Worm (Caenorhabditis elegans) whole organism, L4 larva: ENCODE results near the gene col-161.
A peak's percentile ranks its signal among the peaks of the same experiment; 100 is the strongest.

ENCODE experiments used
- F10B5.3 ChIP-seq: sonication (generic microtip); optimal IDR thresholded peaks from 2 replicates; lab custom pipeline; 2016; ENCODE audit warnings: mild to moderate bottlenecking, missing genetic modification characterization, missing compliant biosample characterization
- R02D3.7 ChIP-seq: fragments of 150-350 bp; sonication (generic microtip); optimal IDR thresholded peaks from 3 replicates; lab custom pipeline; 2014; ENCODE audit warnings: missing biosample characterization, missing genetic modification characterization
- T20F7.1 ChIP-seq: fragments of 200-800 bp; sonication (Bioruptor generic); optimal IDR thresholded peaks from 2 replicates; lab custom pipeline; 2018; ENCODE audit warnings: mild to moderate bottlenecking, missing genetic modification characterization, missing compliant biosample characterization
- ceh-32 ChIP-seq: sonication (generic microtip); optimal IDR thresholded peaks from 2 replicates; lab custom pipeline; 2016; ENCODE audit warnings: mild to moderate bottlenecking, missing genetic modification characterization, missing compliant biosample characterization; ENCODE audit not compliant: poor library complexity
- daf-16 ChIP-seq, 3 experiments: sonication (generic microtip); optimal IDR thresholded peaks; 2 replicates each; lab custom pipeline; 2016 to 2017; ENCODE audit warnings: missing genetic modification characterization in 3 of 3, missing genetic modification reagents in 3 of 3, mild to moderate bottlenecking in 2 of 3, missing compliant biosample characterization in 2 of 3, missing biosample characterization in 1 of 3, moderate library complexity in 1 of 3
- dmd-6 ChIP-seq: fragments of 200-800 bp; sonication (Bioruptor generic); IDR thresholded peaks from 2 replicates; pipeline ENCODE4 v1.3.6; 2022; ENCODE audit warnings: missing genetic modification reagents, missing genetic modification characterization, missing compliant biosample characterization
- dve-1 ChIP-seq: sonication (generic microtip); optimal IDR thresholded peaks from 2 replicates; lab custom pipeline; 2017; ENCODE audit warnings: antibody characterized with exemption, mild to moderate bottlenecking, missing genetic modification characterization, missing compliant biosample characterization; ENCODE audit not compliant: insufficient read depth
- hlh-11 ChIP-seq: fragments of 200-800 bp; sonication (Bioruptor generic); optimal IDR thresholded peaks from 2 replicates; lab custom pipeline; 2018; ENCODE audit warnings: mild to moderate bottlenecking, missing genetic modification characterization, missing compliant biosample characterization
- jun-1 ChIP-seq: fragments of 150-350 bp; optimal IDR thresholded peaks from 2 replicates; lab custom pipeline; 2014; ENCODE audit warnings: missing biosample characterization, missing genetic modification reagents, missing genetic modification characterization
- lin-1 ChIP-seq: fragments of 200-800 bp; sonication (Bioruptor generic); IDR thresholded peaks from 2 replicates; pipeline ENCODE4 v1.3.6; 2022; ENCODE audit warnings: missing genetic modification reagents, missing genetic modification characterization, missing compliant biosample characterization
- lin-39 ChIP-seq: fragments of 150-350 bp; optimal IDR thresholded peaks from 2 replicates; lab custom pipeline; 2014; ENCODE audit warnings: missing biosample characterization, missing genetic modification reagents, missing genetic modification characterization
- lsy-2 ChIP-seq, 2 experiments: fragments of 150-350 bp in 1 of 2; sonication (generic microtip) in 1 of 2; optimal IDR thresholded peaks; 2 replicates each; lab custom pipeline; 2014 to 2017; ENCODE audit warnings: missing biosample characterization in 2 of 2, missing genetic modification characterization in 2 of 2
- mep-1 ChIP-seq: fragments of 150-350 bp; sonication (generic microtip); optimal IDR thresholded peaks from 3 replicates; lab custom pipeline; 2014; ENCODE audit warnings: missing biosample characterization, missing genetic modification characterization
- mes-2 ChIP-seq: sonication (generic microtip); optimal IDR thresholded peaks from 2 replicates; lab custom pipeline; 2016; ENCODE audit warnings: missing genotype, mild to moderate bottlenecking, missing genetic modification characterization, missing compliant biosample characterization; ENCODE audit not compliant: poor library complexity, severe bottlenecking
- nhr-102 ChIP-seq: sonication (generic microtip); optimal IDR thresholded peaks from 2 replicates; lab custom pipeline; 2016; ENCODE audit warnings: mild to moderate bottlenecking, missing genetic modification characterization, moderate library complexity, missing compliant biosample characterization
- nhr-28 ChIP-seq: fragments of 150-350 bp; optimal IDR thresholded peaks from 2 replicates; lab custom pipeline; 2014; ENCODE audit warnings: missing biosample characterization, missing genetic modification characterization
- nhr-42 ChIP-seq: fragments of 200-800 bp; sonication (Bioruptor generic); IDR thresholded peaks from 2 replicates; pipeline ENCODE4 v1.3.6; 2022; ENCODE audit warnings: missing genetic modification characterization, missing compliant biosample characterization
- nhr-6 ChIP-seq: fragments of 150-350 bp; optimal IDR thresholded peaks from 2 replicates; lab custom pipeline; 2014; ENCODE audit warnings: missing biosample characterization, missing genetic modification characterization
- nhr-77 ChIP-seq: fragments of 150-350 bp; optimal IDR thresholded peaks from 2 replicates; lab custom pipeline; 2014; ENCODE audit warnings: missing biosample characterization, missing genetic modification characterization
- pha-4 ChIP-seq, 2 experiments: fragments of 150-350 bp in 1 of 2; fragments of 200-800 bp in 1 of 2; sonication (Bioruptor generic) in 1 of 2; IDR thresholded peaks in 1 of 2; optimal IDR thresholded peaks in 1 of 2; 2 replicates each; pipeline versions ENCODE4 v1.3.6 to Lab custom; 2014 to 2022; ENCODE audit warnings: missing genetic modification characterization in 2 of 2, missing genetic modification reagents in 2 of 2, missing biosample characterization in 1 of 2, missing compliant biosample characterization in 1 of 2
- php-3 ChIP-seq: fragments of 200-800 bp; sonication (Bioruptor generic); IDR thresholded peaks from 2 replicates; pipeline ENCODE4 v1.3.6; 2022; ENCODE audit warnings: missing genetic modification reagents, missing genetic modification characterization, missing compliant biosample characterization
- pqm-1 ChIP-seq: sonication (generic microtip); optimal IDR thresholded peaks from 2 replicates; lab custom pipeline; 2017; ENCODE audit warnings: missing biosample characterization, missing genetic modification characterization
- skn-1 ChIP-seq: fragments of 150-350 bp; optimal IDR thresholded peaks from 2 replicates; lab custom pipeline; 2014; ENCODE audit warnings: missing biosample characterization, missing genetic modification characterization
- snpc-1.2 ChIP-seq: fragments of 200-800 bp; sonication (Bioruptor generic); IDR thresholded peaks from 2 replicates; pipeline ENCODE4 v1.3.6; 2022; ENCODE audit warnings: missing genetic modification reagents, missing genetic modification characterization, missing compliant biosample characterization
- tra-1 ChIP-seq: fragments of 200-800 bp; sonication (Bioruptor generic); IDR thresholded peaks from 2 replicates; pipeline ENCODE4 v1.3.6; 2022; ENCODE audit warnings: missing genetic modification reagents, missing genetic modification characterization, missing compliant biosample characterization

The col-161 gene

DNA sequence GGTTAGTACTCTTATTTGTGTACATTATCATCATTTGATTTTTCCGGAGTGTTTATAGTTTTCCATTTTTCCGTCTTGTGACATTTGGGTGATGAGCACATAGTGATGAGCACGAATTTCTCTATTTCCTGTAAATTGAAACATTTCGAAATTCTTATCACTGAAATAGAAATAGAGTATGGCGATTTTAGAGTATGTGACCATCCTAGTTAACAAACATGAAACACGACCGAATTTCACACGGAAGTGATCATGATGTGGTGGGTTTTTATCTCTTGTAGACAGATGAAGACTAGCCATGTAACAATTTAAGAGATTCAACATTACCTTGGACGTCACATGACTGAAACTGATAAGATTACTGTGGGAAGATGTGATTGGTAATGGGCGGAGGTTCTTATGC is 48.6 kb downstream of the col-161 start (continued):
- peak; percentile 66; the same call in 1 of the 2 replicates for TF ChIP-seq lin-1 (GFP tag; lab: Robert Waterston, UW)
- no peak for TF ChIP-seq snpc-1.2 (GFP tag; lab: Robert Waterston, UW)
- TF ChIP-seq lin-39 (tag; lab: Kevin White, UChicago), result no peak
- peak; percentile 64 for TF ChIP-seq tra-1 (GFP tag; lab: Robert Waterston, UW)

DNA sequence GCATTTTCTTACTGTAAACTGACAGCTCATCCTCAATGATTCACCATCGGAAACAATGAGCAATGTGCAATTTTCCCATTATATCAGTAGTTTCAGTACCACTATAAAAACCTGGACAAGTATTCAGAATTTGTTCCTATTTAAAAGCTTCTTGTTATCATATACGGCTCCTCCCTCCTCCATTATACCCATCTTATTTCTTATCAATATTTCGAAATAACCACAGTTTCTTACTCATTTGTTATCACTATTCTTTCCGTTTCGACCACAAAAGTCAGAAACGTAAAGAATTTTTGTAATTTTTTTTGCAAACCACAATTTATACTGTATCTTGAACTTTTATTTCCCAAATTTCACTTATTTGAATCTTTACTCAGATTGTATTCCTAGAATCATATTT is 49.8 kb downstream of the col-161 start:
- peak; percentile 46 for TF ChIP-seq jun-1
- TF ChIP-seq daf-16 (GFP tag; optimal IDR thresholded peaks at IDR 0.05; lab: Kevin White, UChicago), result no peak
- TF ChIP-seq daf-16 (tag; optimal IDR thresholded peaks at IDR 0.05; lab: Kevin White, UChicago), result peak; percentile 48
- peak; percentile 96 for TF ChIP-seq pqm-1 (tag; lab: Kevin White, UChicago)
- TF ChIP-seq F10B5.3, result no peak
- TF ChIP-seq lin-39 (tag; lab: Kevin White, UChicago), result no peak
- TF ChIP-seq php-3, result peak; percentile 59; the same call in 1 of the 2 replicates
- 0 out of 2 replicates have a peak, but pooled peaks have one; percentile 28 for TF ChIP-seq tra-1 (GFP tag; lab: Robert Waterston, UW)
- no peak for TF ChIP-seq skn-1 (tag; lab: Kevin White, UChicago)
- no peak for TF ChIP-seq ceh-32
- 0 out of 2 replicates have a peak, but pooled peaks have one; percentile 36 for TF ChIP-seq pha-4 (GFP tag; IDR thresholded peaks at IDR 0.05; lab: Robert Waterston, UW)
- TF ChIP-seq pha-4 (tag; optimal IDR thresholded peaks at IDR 0.05; lab: Kevin White, UChicago), result no peak
- TF ChIP-seq lin-1 (GFP tag; lab: Robert Waterston, UW), result peak; percentile 12; the same call in 1 of the 2 replicates
- peak; percentile 27 for TF ChIP-seq nhr-77
- TF ChIP-seq mep-1 (tag; lab: Kevin White, UChicago), result peak; percentile 0
- no peak for TF ChIP-seq R02D3.7 (tag; lab: Kevin White, UChicago)
- peak; percentile 38 for TF ChIP-seq nhr-102 (tag; lab: Kevin White, UChicago)
- TF ChIP-seq nhr-42, result no peak
- peak; percentile 95 for TF ChIP-seq nhr-28 (tag; lab: Kevin White, UChicago)
- peak in 1 of 2 experiments; percentile 42 for TF ChIP-seq lsy-2 (tag; optimal IDR thresholded peaks at IDR 0.05; lab: Kevin White, UChicago)
- no peak for TF ChIP-seq T20F7.1 (GFP tag; lab: Kevin White, UChicago)
- no peak for TF ChIP-seq mes-2 (tag; lab: Kevin White, UChicago)
- peak; percentile 45 for TF ChIP-seq hlh-11 (tag; lab: Kevin White, UChicago)
- peak; percentile 39 for TF ChIP-seq nhr-6 (tag; lab: Kevin White, UChicago)
- TF ChIP-seq dve-1 (tag; lab: Kevin White, UChicago), result peak; percentile 54
- peak; percentile 74 for TF ChIP-seq dmd-6 (GFP tag; lab: Robert Waterston, UW)
